Fruit fly (Drosophila melanogaster): Measurements from ENCODE around the gene sowah.

The sowah gene

DNA sequence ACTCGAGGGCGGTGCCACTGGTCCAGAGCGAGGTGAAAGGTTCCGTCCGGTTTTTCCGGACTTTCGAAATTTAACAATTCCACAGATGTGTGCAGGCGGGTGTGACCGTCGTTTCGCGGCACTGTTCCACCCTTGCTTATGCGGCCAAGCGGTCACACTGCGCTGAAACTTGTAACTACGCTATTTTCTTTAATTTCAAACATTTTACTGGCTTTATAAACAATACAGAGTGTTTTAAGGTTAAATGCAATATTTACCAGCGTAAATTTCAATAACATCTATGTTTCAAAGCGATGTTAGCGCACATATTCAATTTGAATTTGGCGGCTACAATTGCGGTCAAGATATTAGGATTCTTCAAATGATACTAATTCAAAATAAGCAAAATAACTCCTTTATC lies 42.3 kb downstream of the sowah start, which contains the start of gene nst (continued):
- TF ChIP-seq CG10274 (GFP tag; optimal IDR thresholded peaks at IDR 0.05), result no peak
- TF ChIP-seq aop (GFP tag; IDR thresholded peaks at IDR 0.05), result no peak
- peak; percentile 14 for TF ChIP-seq CG33213 (GFP tag; optimal IDR thresholded peaks at IDR 0.05)
- no peak for TF ChIP-seq pfk (GFP tag; optimal IDR thresholded peaks at IDR 0.05)
- peak; percentile 81 for TF ChIP-seq CG9797 (GFP tag; optimal IDR thresholded peaks at IDR 0.05)
- peak; percentile 30 for TF ChIP-seq CG14710 (tag; optimal IDR thresholded peaks at IDR 0.05)
- no peak for TF ChIP-seq Side (GFP tag; optimal IDR thresholded peaks at IDR 0.05)
- TF ChIP-seq mam (GFP tag; optimal IDR thresholded peaks at IDR 0.05), result peak; percentile 7
- TF ChIP-seq prd (optimal IDR thresholded peaks at IDR 0.05), result no peak
- TF ChIP-seq prd (GFP tag; IDR thresholded peaks at IDR 0.05), result no peak
- TF ChIP-seq CG12659 (GFP tag; optimal IDR thresholded peaks at IDR 0.05), result peak; percentile 31
- TF ChIP-seq CG31388 (GFP tag; optimal IDR thresholded peaks at IDR 0.05), result no peak
- TF ChIP-seq bcd (GFP tag; optimal IDR thresholded peaks at IDR 0.05), result no peak
- TF ChIP-seq usp (GFP tag; optimal IDR thresholded peaks at IDR 0.05), result no peak
- peak; percentile 37 for TF ChIP-seq her (GFP tag; optimal IDR thresholded peaks at IDR 0.05)
- no peak for TF ChIP-seq Hr3 (GFP tag; optimal IDR thresholded peaks at IDR 0.05)
- no peak for TF ChIP-seq ind (GFP tag; optimal IDR thresholded peaks at IDR 0.05)
- TF ChIP-seq caup (GFP tag; optimal IDR thresholded peaks at IDR 0.05; ENCODE audit: severe bottlenecking), result peak; percentile 1
- 0 out of 2 replicates have a peak, but pooled peaks have one; percentile 28 for TF ChIP-seq Rfx (GFP tag; IDR thresholded peaks at IDR 0.05)
- TF ChIP-seq Spps (tag; optimal IDR thresholded peaks at IDR 0.05), result no peak
- no peak for TF ChIP-seq tgo (GFP tag; IDR thresholded peaks at IDR 0.05)
- TF ChIP-seq hbn (GFP tag; IDR thresholded peaks at IDR 0.05; ENCODE audit: partially characterized antibody), result no peak
- no peak for TF ChIP-seq CG3281 (GFP tag; optimal IDR thresholded peaks at IDR 0.05)
- no peak for TF ChIP-seq eyg (GFP tag; optimal IDR thresholded peaks at IDR 0.05)
- TF ChIP-seq gcm2 (GFP tag; optimal IDR thresholded peaks at IDR 0.05), result no peak
- no peak for TF ChIP-seq CG2129 (GFP tag; IDR thresholded peaks at IDR 0.05; ENCODE audit: partially characterized antibody)
- peak; percentile 12 for TF ChIP-seq nmo (GFP tag; optimal IDR thresholded peaks at IDR 0.05)
- TF ChIP-seq gem (tag; optimal IDR thresholded peaks at IDR 0.05), result peak; percentile 15
- no peak for TF ChIP-seq Rx (GFP tag; IDR thresholded peaks at IDR 0.05)
- TF ChIP-seq slbo (GFP tag; IDR thresholded peaks at IDR 0.05), result 0 out of 2 replicates have a peak, but pooled peaks have one; percentile 20
- peak; percentile 88 for TF ChIP-seq Med (GFP tag)
- TF ChIP-seq pum (GFP tag; optimal IDR thresholded peaks at IDR 0.05), result no peak
- TF ChIP-seq Ravus (GFP tag; IDR thresholded peaks at IDR 0.05), result no peak
- peak; percentile 27; the same call in 1 of the 2 replicates for TF ChIP-seq seq (GFP tag; IDR thresholded peaks at IDR 0.05)
- no peak for TF ChIP-seq tio (GFP tag; optimal IDR thresholded peaks at IDR 0.05)
- no peak for TF ChIP-seq Antp (GFP tag; optimal IDR thresholded peaks at IDR 0.05)
- peak; percentile 6 for TF ChIP-seq CHES-1-like (GFP tag; optimal IDR thresholded peaks at IDR 0.05)
- TF ChIP-seq CG11504 (tag; optimal IDR thresholded peaks at IDR 0.05), result no peak
- no peak for TF ChIP-seq Atf-2 (GFP tag; optimal IDR thresholded peaks at IDR 0.05)
- TF ChIP-seq Atf6 (GFP tag; IDR thresholded peaks at IDR 0.05), result no peak
- no peak for TF ChIP-seq nerfin-2 (GFP tag; IDR thresholded peaks at IDR 0.05; ENCODE audit: partially characterized antibody)
- TF ChIP-seq Bdp1 (GFP tag; optimal IDR thresholded peaks at IDR 0.05), result no peak
- peak; percentile 16 for TF ChIP-seq CG6254 (GFP tag; optimal IDR thresholded peaks at IDR 0.05)
- TF ChIP-seq Ets65A (GFP tag), result peak; percentile 60
- no peak for TF ChIP-seq B-H2 (GFP tag; optimal IDR thresholded peaks at IDR 0.05)
- no peak for TF ChIP-seq CG6272 (GFP tag; IDR thresholded peaks at IDR 0.05)
- no peak for TF ChIP-seq CG12155 (GFP tag; optimal IDR thresholded peaks at IDR 0.05)
- no peak for TF ChIP-seq CG11560 (tag; IDR thresholded peaks at IDR 0.05)
- TF ChIP-seq CG4820 (GFP tag; optimal IDR thresholded peaks at IDR 0.05), result no peak
- no peak for TF ChIP-seq CG12769 (tag; optimal IDR thresholded peaks at IDR 0.05)
- TF ChIP-seq stwl (tag; optimal IDR thresholded peaks at IDR 0.05), result peak; percentile 44
- TF ChIP-seq CG17385 (GFP tag; optimal IDR thresholded peaks at IDR 0.05), result no peak
